ENCODE assay signal across 1 fruit fly cellular context in genomic region chr3L:13356084-13356693, dm6.
TF ChIP-seq lines count a peak whose summit lies in the region.

TSS of gene Nplp2 (plus strand) at chr3L:13356376.

TF ChIP-seq in whole organism, embryonic, 481 proteins besides CTCF, POLR2A, EP300 and RAD21 (continued from another document and continues in another):
- peak; percentile 16; the same call in 1 of the 2 replicates for TF ChIP-seq danr (GFP tag; IDR thresholded peaks at IDR 0.05; lab: Robert Waterston, UW)
- no peak for TF ChIP-seq CG4282 (GFP tag; optimal IDR thresholded peaks at IDR 0.05; lab: Kevin White, UChicago)
- no peak for TF ChIP-seq pho (GFP tag; optimal IDR thresholded peaks at IDR 0.05; lab: Kevin White, UChicago)
- peak; percentile 44 for TF ChIP-seq tio (GFP tag; optimal IDR thresholded peaks at IDR 0.05; lab: Kevin White, UChicago)
- no peak for TF ChIP-seq CG6654 (GFP tag; optimal IDR thresholded peaks at IDR 0.05; lab: Kevin White, UChicago)
- TF ChIP-seq Usf (GFP tag; optimal IDR thresholded peaks at IDR 0.05; lab: Kevin White, UChicago), result peak; percentile 36
- TF ChIP-seq CG13296 (GFP tag; optimal IDR thresholded peaks at IDR 0.05; lab: Kevin White, UChicago), result peak; percentile 10
- TF ChIP-seq HLH4C (GFP tag; IDR thresholded peaks at IDR 0.05; lab: Robert Waterston, UW; ENCODE audit: partially characterized antibody), result no peak
- peak; percentile 34 for TF ChIP-seq tap (tag; optimal IDR thresholded peaks at IDR 0.05; lab: Kevin White, UChicago)
- no peak for TF ChIP-seq Dip2 (GFP tag; IDR thresholded peaks at IDR 0.05; lab: Robert Waterston, UW)
- no peak for TF ChIP-seq CG15601 (tag; optimal IDR thresholded peaks at IDR 0.05; lab: Kevin White, UChicago)
- TF ChIP-seq CG1024 (GFP tag; IDR thresholded peaks at IDR 0.05; lab: Robert Waterston, UW), result no peak; the same call in 1 of the 2 replicates
- no peak for TF ChIP-seq CG10959 (GFP tag; IDR thresholded peaks at IDR 0.05; lab: Robert Waterston, UW)
- no peak for TF ChIP-seq GATAe (GFP tag; conservative IDR thresholded peaks at IDR 0.05; lab: Robert Waterston, UW)
- peak; percentile 33 for TF ChIP-seq CG12155 (GFP tag; optimal IDR thresholded peaks at IDR 0.05; lab: Kevin White, UChicago)
- TF ChIP-seq dimm (GFP tag; IDR thresholded peaks at IDR 0.05; lab: Robert Waterston, UW), result 0 out of 2 replicates have a peak, but pooled peaks have one; percentile 13
- peak; percentile 40 for TF ChIP-seq CG4820 (GFP tag; optimal IDR thresholded peaks at IDR 0.05; lab: Kevin White, UChicago)
- TF ChIP-seq Lpt (GFP tag; optimal IDR thresholded peaks at IDR 0.05; lab: Kevin White, UChicago), result no peak
- no peak for TF ChIP-seq Asciz (GFP tag; optimal IDR thresholded peaks at IDR 0.05; lab: Kevin White, UChicago)
- TF ChIP-seq scrt (GFP tag; optimal IDR thresholded peaks at IDR 0.05; lab: Kevin White, UChicago), result peak; percentile 32
- TF ChIP-seq maf-S (GFP tag; optimal IDR thresholded peaks at IDR 0.05; lab: Kevin White, UChicago), result no peak
- peak; percentile 35; the same call in 1 of the 2 replicates for TF ChIP-seq CG32772 (GFP tag; IDR thresholded peaks at IDR 0.05; lab: Robert Waterston, UW)
- TF ChIP-seq shn (GFP tag; optimal IDR thresholded peaks at IDR 0.05; lab: Kevin White, UChicago), result no peak
- TF ChIP-seq CG17328 (GFP tag; IDR thresholded peaks at IDR 0.05; lab: Robert Waterston, UW), result peak; percentile 33; the same call in 1 of the 2 replicates
- TF ChIP-seq Lim3 (GFP tag; IDR thresholded peaks at IDR 0.05; lab: Robert Waterston, UW), result no peak
- no peak for TF ChIP-seq Fer1 (GFP tag; optimal IDR thresholded peaks at IDR 0.05; lab: Kevin White, UChicago)
- peak; percentile 1 for TF ChIP-seq pnt (GFP tag; optimal IDR thresholded peaks at IDR 0.05; lab: Kevin White, UChicago)
- no peak for TF ChIP-seq Sry-δ (GFP tag; optimal IDR thresholded peaks at IDR 0.05; lab: Kevin White, UChicago)
- TF ChIP-seq D (optimal IDR thresholded peaks at IDR 0.05; lab: Kevin White, UChicago), result no peak
- no peak for TF ChIP-seq D (GFP tag; optimal IDR thresholded peaks at IDR 0.05; lab: Kevin White, UChicago)
- no peak for TF ChIP-seq cad (GFP tag; optimal IDR thresholded peaks at IDR 0.05; lab: Kevin White, UChicago)
- peak in 1 of 2 experiments; percentile 56 for TF ChIP-seq Pdp1 (GFP tag; optimal IDR thresholded peaks at IDR 0.05; lab: Kevin White, UChicago)
- TF ChIP-seq YL-1 (GFP tag; optimal IDR thresholded peaks at IDR 0.05; lab: Kevin White, UChicago), result no peak
- no peak for TF ChIP-seq fd64A (GFP tag; optimal IDR thresholded peaks at IDR 0.05; lab: Kevin White, UChicago)
- no peak for TF ChIP-seq Sry-β (GFP tag; optimal IDR thresholded peaks at IDR 0.05; lab: Kevin White, UChicago)
- TF ChIP-seq CG9609 (GFP tag; optimal IDR thresholded peaks at IDR 0.05; lab: Kevin White, UChicago), result no peak
- TF ChIP-seq CkIIα-i1 (GFP tag; IDR thresholded peaks at IDR 0.05; lab: Robert Waterston, UW), result no peak
- no peak for TF ChIP-seq Sin3A (optimal IDR thresholded peaks at IDR 0.05; lab: Kevin White, UChicago)
- TF ChIP-seq CG4360 (GFP tag; IDR thresholded peaks at IDR 0.05; lab: Robert Waterston, UW), result no peak
- no peak for TF ChIP-seq jigr1 (GFP tag; IDR thresholded peaks at IDR 0.05; lab: Robert Waterston, UW)
- no peak for TF ChIP-seq D19B (GFP tag; optimal IDR thresholded peaks at IDR 0.05; lab: Kevin White, UChicago)
- TF ChIP-seq nau (GFP tag; optimal IDR thresholded peaks at IDR 0.05; lab: Kevin White, UChicago), result peak; percentile 8
- no peak for TF ChIP-seq CG4328 (GFP tag; optimal IDR thresholded peaks at IDR 0.05; lab: Kevin White, UChicago)
- peak; percentile 47 for TF ChIP-seq CG12299 (tag; optimal IDR thresholded peaks at IDR 0.05; lab: Kevin White, UChicago)
- TF ChIP-seq Sox100B (GFP tag; optimal IDR thresholded peaks at IDR 0.05; lab: Kevin White, UChicago), result peak; percentile 32
- TF ChIP-seq bowl (GFP tag; IDR thresholded peaks at IDR 0.05; lab: Robert Waterston, UW), result no peak
- TF ChIP-seq chn (GFP tag; optimal IDR thresholded peaks at IDR 0.05; lab: Kevin White, UChicago), result no peak
- TF ChIP-seq org-1 (GFP tag; optimal IDR thresholded peaks at IDR 0.05; lab: Kevin White, UChicago), result peak; percentile 17
- no peak for TF ChIP-seq sna (GFP tag; IDR thresholded peaks at IDR 0.05; lab: Robert Waterston, UW; ENCODE audit: partially characterized antibody)
- TF ChIP-seq CG9876 (GFP tag; optimal IDR thresholded peaks at IDR 0.05; lab: Kevin White, UChicago), result no peak
- TF ChIP-seq aop (GFP tag; IDR thresholded peaks at IDR 0.05; lab: Robert Waterston, UW), result no peak
- no peak for TF ChIP-seq repo (GFP tag; optimal IDR thresholded peaks at IDR 0.05; lab: Kevin White, UChicago)
- peak; percentile 54 for TF ChIP-seq CG11504 (tag; optimal IDR thresholded peaks at IDR 0.05; lab: Kevin White, UChicago)
- TF ChIP-seq eve (GFP tag; optimal IDR thresholded peaks at IDR 0.05; lab: Kevin White, UChicago), result no peak
- TF ChIP-seq Mrtf (GFP tag; IDR thresholded peaks at IDR 0.05; lab: Robert Waterston, UW), result peak; percentile 58; the same call in 1 of the 3 replicates
- no peak for TF ChIP-seq CG14710 (tag; optimal IDR thresholded peaks at IDR 0.05; lab: Kevin White, UChicago)
- no peak for TF ChIP-seq p53 (GFP tag; optimal IDR thresholded peaks at IDR 0.05; lab: Kevin White, UChicago)
- no peak for TF ChIP-seq Doc2 (GFP tag; IDR thresholded peaks at IDR 0.05; lab: Robert Waterston, UW)
- TF ChIP-seq CG13894 (tag; optimal IDR thresholded peaks at IDR 0.05; lab: Kevin White, UChicago), result no peak
- TF ChIP-seq CG17912 (GFP tag; optimal IDR thresholded peaks at IDR 0.05; lab: Kevin White, UChicago), result no peak
- peak; percentile 27 for TF ChIP-seq cwo (GFP tag; optimal IDR thresholded peaks at IDR 0.05; lab: Kevin White, UChicago)
- peak; percentile 75 for TF ChIP-seq lmd (GFP tag; IDR thresholded peaks at IDR 0.05; lab: Robert Waterston, UW)
- TF ChIP-seq lola (GFP tag; optimal IDR thresholded peaks at IDR 0.05; lab: Kevin White, UChicago), result no peak
- TF ChIP-seq Dad (GFP tag; optimal IDR thresholded peaks at IDR 0.05; lab: Kevin White, UChicago), result no peak
- peak; percentile 63; the same call in 2 of the 3 replicates for TF ChIP-seq tgo (GFP tag; IDR thresholded peaks at IDR 0.05; lab: Robert Waterston, UW)
- TF ChIP-seq ewg (GFP tag; optimal IDR thresholded peaks at IDR 0.05; lab: Kevin White, UChicago), result no peak
- no peak for TF ChIP-seq mirr (GFP tag; optimal IDR thresholded peaks at IDR 0.05; lab: Kevin White, UChicago)
- TF ChIP-seq CG3995 (GFP tag; optimal IDR thresholded peaks at IDR 0.05; lab: Kevin White, UChicago), result no peak
- 0 out of 2 replicates have a peak, but pooled peaks have one; percentile 19 for TF ChIP-seq wor (GFP tag; IDR thresholded peaks at IDR 0.05; lab: Robert Waterston, UW)
- peak; percentile 65 for TF ChIP-seq CG14014 (GFP tag; IDR thresholded peaks at IDR 0.05; lab: Robert Waterston, UW)
- TF ChIP-seq Taf1 (GFP tag; IDR thresholded peaks at IDR 0.05; lab: Robert Waterston, UW), result peak; percentile 7; the same call in 1 of the 2 replicates
- TF ChIP-seq Deaf1 (tag; optimal IDR thresholded peaks at IDR 0.05; lab: Kevin White, UChicago), result no peak
- TF ChIP-seq Hand (GFP tag; optimal IDR thresholded peaks at IDR 0.05; lab: Kevin White, UChicago), result no peak
- peak; percentile 9 for TF ChIP-seq fd96Cb (tag; optimal IDR thresholded peaks at IDR 0.05; lab: Kevin White, UChicago)
- peak; percentile 57 for TF ChIP-seq Sox102F (GFP tag; optimal IDR thresholded peaks at IDR 0.05; lab: Kevin White, UChicago)
- TF ChIP-seq kah (GFP tag; optimal IDR thresholded peaks at IDR 0.05; lab: Kevin White, UChicago), result no peak
- peak; percentile 36 for TF ChIP-seq Fer3 (tag; optimal IDR thresholded peaks at IDR 0.05; lab: Kevin White, UChicago)
- peak; percentile 71 for TF ChIP-seq CoRest (tag; optimal IDR thresholded peaks at IDR 0.05; lab: Kevin White, UChicago)
- peak; percentile 67 for TF ChIP-seq CG2120 (GFP tag; optimal IDR thresholded peaks at IDR 0.05; lab: Kevin White, UChicago)
- no peak for TF ChIP-seq CrebB (tag; optimal IDR thresholded peaks at IDR 0.05; lab: Kevin White, UChicago)
- TF ChIP-seq CG17359 (tag; optimal IDR thresholded peaks at IDR 0.05; lab: Kevin White, UChicago), result peak; percentile 63
- TF ChIP-seq gfzf (GFP tag; optimal IDR thresholded peaks at IDR 0.05; lab: Kevin White, UChicago), result no peak
- no peak for TF ChIP-seq ap (GFP tag; IDR thresholded peaks at IDR 0.05; lab: Robert Waterston, UW)
- TF ChIP-seq CG1602 (GFP tag; optimal IDR thresholded peaks at IDR 0.05; lab: Kevin White, UChicago), result peak; percentile 40
- peak; percentile 12 for TF ChIP-seq Nf-YB (GFP tag; optimal IDR thresholded peaks at IDR 0.05; lab: Kevin White, UChicago)
- TF ChIP-seq CG6791 (GFP tag; IDR thresholded peaks at IDR 0.05; lab: Robert Waterston, UW; ENCODE audit: partially characterized antibody), result no peak
- TF ChIP-seq CG12769 (tag; optimal IDR thresholded peaks at IDR 0.05; lab: Kevin White, UChicago), result peak; percentile 40
- peak; percentile 53 for TF ChIP-seq CG30431 (GFP tag; optimal IDR thresholded peaks at IDR 0.05; lab: Kevin White, UChicago)
- TF ChIP-seq ken (GFP tag; IDR thresholded peaks at IDR 0.05; lab: Robert Waterston, UW), result no peak
- TF ChIP-seq CG34224 (GFP tag; IDR thresholded peaks at IDR 0.05; lab: Robert Waterston, UW; ENCODE audit: partially characterized antibody), result no peak
- peak; percentile 53 for TF ChIP-seq CG8924 (tag; optimal IDR thresholded peaks at IDR 0.05; lab: Kevin White, UChicago)
- peak; percentile 82 for TF ChIP-seq gem (tag; optimal IDR thresholded peaks at IDR 0.05; lab: Kevin White, UChicago)
- TF ChIP-seq nerfin-2 (GFP tag; IDR thresholded peaks at IDR 0.05; lab: Robert Waterston, UW; ENCODE audit: partially characterized antibody), result no peak
- TF ChIP-seq CG18764 (GFP tag; optimal IDR thresholded peaks at IDR 0.05; lab: Kevin White, UChicago), result no peak
- no peak for TF ChIP-seq CG12942 (GFP tag; optimal IDR thresholded peaks at IDR 0.05; lab: Kevin White, UChicago)
- no peak for TF ChIP-seq cato (GFP tag; optimal IDR thresholded peaks at IDR 0.05; lab: Kevin White, UChicago; ENCODE audit: borderline replicate concordance)
- no peak for TF ChIP-seq ac (GFP tag; optimal IDR thresholded peaks at IDR 0.05; lab: Kevin White, UChicago)
- peak; percentile 52; the same call in 1 of the 2 replicates for TF ChIP-seq NFAT (GFP tag; IDR thresholded peaks at IDR 0.05; lab: Robert Waterston, UW)
- TF ChIP-seq Atf-2 (GFP tag; optimal IDR thresholded peaks at IDR 0.05; lab: Kevin White, UChicago), result no peak
- peak; percentile 66 for TF ChIP-seq Abd-B (GFP tag; optimal IDR thresholded peaks at IDR 0.05; lab: Kevin White, UChicago)
- TF ChIP-seq Tbp (GFP tag; optimal IDR thresholded peaks at IDR 0.05; lab: Kevin White, UChicago), result no peak
- TF ChIP-seq CG2678 (tag; optimal IDR thresholded peaks at IDR 0.05; lab: Kevin White, UChicago), result peak; percentile 72
- TF ChIP-seq TFAM (GFP tag; optimal IDR thresholded peaks at IDR 0.05; lab: Kevin White, UChicago), result no peak
- no peak for TF ChIP-seq psq (GFP tag; optimal IDR thresholded peaks at IDR 0.05; lab: Kevin White, UChicago)
- no peak for TF ChIP-seq ems (GFP tag; optimal IDR thresholded peaks at IDR 0.05; lab: Kevin White, UChicago)
- TF ChIP-seq otp (GFP tag; IDR thresholded peaks at IDR 0.05; lab: Robert Waterston, UW), result peak; percentile 45; the same call in 1 of the 3 replicates
- no peak for TF ChIP-seq BtbVII (GFP tag; optimal IDR thresholded peaks at IDR 0.05; lab: Kevin White, UChicago)
- peak; percentile 39 for TF ChIP-seq HHEX (GFP tag; optimal IDR thresholded peaks at IDR 0.05; lab: Kevin White, UChicago)
- TF ChIP-seq Dbx (GFP tag; IDR thresholded peaks at IDR 0.05; lab: Robert Waterston, UW), result peak; percentile 33; the same call in 2 of the 3 replicates
- TF ChIP-seq CG16815 (GFP tag; optimal IDR thresholded peaks at IDR 0.05; lab: Kevin White, UChicago), result peak; percentile 22
- no peak for TF ChIP-seq fru (optimal IDR thresholded peaks at IDR 0.05; lab: Kevin White, UChicago)
- peak; percentile 31; the same call in 1 of the 2 replicates for TF ChIP-seq CG31224 (GFP tag; IDR thresholded peaks at IDR 0.05; lab: Robert Waterston, UW)
- peak; percentile 75 for TF ChIP-seq unpg (GFP tag; optimal IDR thresholded peaks at IDR 0.05; lab: Kevin White, UChicago)
- 0 out of 2 replicates have a peak, but pooled peaks have one; percentile 30 for TF ChIP-seq ro (GFP tag; IDR thresholded peaks at IDR 0.05; lab: Robert Waterston, UW)
- no peak for TF ChIP-seq dan (GFP tag; IDR thresholded peaks at IDR 0.05; lab: Robert Waterston, UW)
- no peak for TF ChIP-seq Optix (GFP tag; IDR thresholded peaks at IDR 0.05; lab: Robert Waterston, UW)
- no peak for TF ChIP-seq ato (GFP tag; IDR thresholded peaks at IDR 0.05; lab: Robert Waterston, UW; ENCODE audit: partially characterized antibody)
- peak; percentile 62 for TF ChIP-seq CG18599 (GFP tag; optimal IDR thresholded peaks at IDR 0.05; lab: Kevin White, UChicago)
- no peak for TF ChIP-seq CG13287 (GFP tag; IDR thresholded peaks at IDR 0.05; lab: Robert Waterston, UW; ENCODE audit: partially characterized antibody)
- TF ChIP-seq HLHmδ (GFP tag; optimal IDR thresholded peaks at IDR 0.05; lab: Kevin White, UChicago), result no peak
- TF ChIP-seq tna (GFP tag; IDR thresholded peaks at IDR 0.05; lab: Robert Waterston, UW; ENCODE audit: partially characterized antibody), result no peak
- peak; percentile 27; the same call in 1 of the 2 replicates for TF ChIP-seq ssp (GFP tag; IDR thresholded peaks at IDR 0.05; lab: Robert Waterston, UW)
- peak; percentile 56 for TF ChIP-seq Xbp1 (GFP tag; optimal IDR thresholded peaks at IDR 0.05; lab: Kevin White, UChicago)
- TF ChIP-seq Poxn (GFP tag; IDR thresholded peaks at IDR 0.05; lab: Robert Waterston, UW), result no peak
- no peak for TF ChIP-seq CG10321 (GFP tag; IDR thresholded peaks at IDR 0.05; lab: Robert Waterston, UW)
- no peak for TF ChIP-seq CG10431 (GFP tag; optimal IDR thresholded peaks at IDR 0.05; lab: Kevin White, UChicago)
- TF ChIP-seq dmrt11E (tag; optimal IDR thresholded peaks at IDR 0.05; lab: Kevin White, UChicago), result peak; percentile 62
- peak; percentile 40; the same call in 1 of the 3 replicates for TF ChIP-seq gce (GFP tag; IDR thresholded peaks at IDR 0.05; lab: Robert Waterston, UW)
- no peak for TF ChIP-seq pum (GFP tag; optimal IDR thresholded peaks at IDR 0.05; lab: Kevin White, UChicago)
- no peak for TF ChIP-seq grn (GFP tag; optimal IDR thresholded peaks at IDR 0.05; lab: Kevin White, UChicago)
- no peak for TF ChIP-seq CG10462 (GFP tag; optimal IDR thresholded peaks at IDR 0.05; lab: Kevin White, UChicago)
- TF ChIP-seq Bdp1 (GFP tag; optimal IDR thresholded peaks at IDR 0.05; lab: Kevin White, UChicago), result no peak
- TF ChIP-seq HLH3B (GFP tag; IDR thresholded peaks at IDR 0.05; lab: Robert Waterston, UW), result peak; percentile 44; the same call in 1 of the 2 replicates
